Worm (Caenorhabditis elegans): ENCODE results near the gene C41H7.9.

ce11 chrII:3020899-3021298 lies 8.9 kb upstream of the C41H7.9 start:
- TF ChIP-seq sea-2 (GFP tag; optimal IDR thresholded peaks at IDR 0.05) (no peak), daf-12 (tag; optimal IDR thresholded peaks at IDR 0.05) (no peak), unc-62 (GFP tag; optimal IDR thresholded peaks at IDR 0.05) (no peak), nhr-43 (tag; optimal IDR thresholded peaks at IDR 0.05; ENCODE audit: poor library complexity, severe bottlenecking) (no peak), snpc-4 (tag; optimal IDR thresholded peaks at IDR 0.05) (no peak), ceh-28 (tag; optimal IDR thresholded peaks at IDR 0.05) (no peak), nhr-11 (tag; optimal IDR thresholded peaks at IDR 0.05) (no peak), nhr-12 (tag; optimal IDR thresholded peaks at IDR 0.05) (no peak)

All from whole organism, L3 larva.